Fruit fly (Drosophila melanogaster): ENCODE results near the gene Alp1.

The Alp1 gene

DNA sequence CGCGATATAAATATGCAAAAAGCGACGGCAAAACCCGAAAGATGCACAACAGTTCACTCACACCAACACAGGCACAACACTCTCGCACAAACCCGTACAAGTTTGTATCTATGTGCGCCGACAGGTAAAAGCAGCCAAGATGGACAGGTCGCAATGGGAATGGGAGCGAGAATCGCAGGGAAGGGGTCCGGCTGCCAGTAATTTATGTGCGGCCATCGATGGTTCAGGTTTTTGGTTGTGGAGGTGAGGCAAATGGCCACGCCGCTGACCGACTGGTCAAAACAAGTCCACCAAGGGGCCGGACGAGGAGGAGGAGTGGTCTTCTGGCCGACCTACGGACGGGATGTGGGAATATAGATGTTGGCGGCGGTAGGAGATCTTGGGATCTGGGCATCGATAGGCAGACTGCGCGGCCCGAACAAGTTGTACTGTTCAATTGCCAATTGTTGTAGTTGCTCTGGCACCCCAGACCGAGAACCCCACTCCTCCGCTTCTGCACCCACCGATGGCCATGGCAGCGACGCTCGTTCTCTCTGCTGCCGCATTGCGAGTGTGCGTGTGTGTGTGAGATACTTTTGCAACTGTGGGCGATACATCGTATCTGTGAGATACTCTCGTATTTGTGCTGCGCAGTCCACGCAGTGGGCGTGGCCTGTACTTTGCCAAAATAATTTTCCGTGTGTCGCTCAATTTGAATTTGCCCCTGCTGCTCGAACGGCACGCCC, 15.7 kb upstream of the Alp1 start (continued):
- 0 out of 4 replicates have a peak, but pooled peaks have one; percentile 18 for TF ChIP-seq Dll (GFP tag; IDR thresholded peaks at IDR 0.05; ENCODE audit: partially characterized antibody)
- TF ChIP-seq CG13296 (GFP tag; optimal IDR thresholded peaks at IDR 0.05) = no peak
- TF ChIP-seq amos (GFP tag; IDR thresholded peaks at IDR 0.05; ENCODE audit: partially characterized antibody) = 0 out of 2 replicates have a peak, but pooled peaks have one; percentile 13
- TF ChIP-seq cg (GFP tag; optimal IDR thresholded peaks at IDR 0.05) = peak; percentile 83
- peak; percentile 93 for TF ChIP-seq Nf-YB (GFP tag; optimal IDR thresholded peaks at IDR 0.05)
- TF ChIP-seq CG18764 (GFP tag; optimal IDR thresholded peaks at IDR 0.05) = no peak
- TF ChIP-seq CG10462 (GFP tag; optimal IDR thresholded peaks at IDR 0.05) = no peak
- peak; percentile 19 to 23 for TF ChIP-seq Trl (optimal IDR thresholded peaks at IDR 0.05)
- TF ChIP-seq Trl (GFP tag; optimal IDR thresholded peaks at IDR 0.05) = no peak
- no peak for TF ChIP-seq Spps (tag; optimal IDR thresholded peaks at IDR 0.05)
- peak; percentile 3 for TF ChIP-seq Deaf1 (tag; optimal IDR thresholded peaks at IDR 0.05)
- no peak for TF ChIP-seq jumu (GFP tag; optimal IDR thresholded peaks at IDR 0.05)
- no peak for TF ChIP-seq CG10366 (GFP tag; IDR thresholded peaks at IDR 0.05)
- TF ChIP-seq Lpt (GFP tag; optimal IDR thresholded peaks at IDR 0.05) = no peak
- TF ChIP-seq pan (optimal IDR thresholded peaks at IDR 0.05) = no peak
- TF ChIP-seq pan (GFP tag; optimal IDR thresholded peaks at IDR 0.05 in 1 of 2, IDR thresholded peaks at IDR 0.05 in 1 of 2) = no peak
- no peak for TF ChIP-seq Gsc (GFP tag; IDR thresholded peaks at IDR 0.05)
- TF ChIP-seq crol (GFP tag; IDR thresholded peaks at IDR 0.05) = peak; percentile 65
- peak; percentile 49 for TF ChIP-seq D (optimal IDR thresholded peaks at IDR 0.05)
- TF ChIP-seq D (GFP tag; optimal IDR thresholded peaks at IDR 0.05) = no peak
- TF ChIP-seq Adf1 (GFP tag; IDR thresholded peaks at IDR 0.05) = peak; percentile 89
- TF ChIP-seq grau (tag; optimal IDR thresholded peaks at IDR 0.05) = no peak
- no peak for TF ChIP-seq CG2875 (GFP tag; optimal IDR thresholded peaks at IDR 0.05)
- TF ChIP-seq CG10274 (GFP tag; optimal IDR thresholded peaks at IDR 0.05) = no peak
- no peak for TF ChIP-seq Dip3 (GFP tag; optimal IDR thresholded peaks at IDR 0.05)
- no peak for TF ChIP-seq MTF-1 (GFP tag; optimal IDR thresholded peaks at IDR 0.05; ENCODE audit: borderline replicate concordance)
- peak; percentile 26 for TF ChIP-seq CG12769 (tag; optimal IDR thresholded peaks at IDR 0.05)
- 0 out of 2 replicates have a peak, but pooled peaks have one; percentile 18 for TF ChIP-seq Bgb (GFP tag; IDR thresholded peaks at IDR 0.05; ENCODE audit: partially characterized antibody)
- no peak for TF ChIP-seq ken (GFP tag; IDR thresholded peaks at IDR 0.05)
- no peak for TF ChIP-seq nom (GFP tag; optimal IDR thresholded peaks at IDR 0.05)
- no peak for TF ChIP-seq sima (GFP tag; optimal IDR thresholded peaks at IDR 0.05)
- 0 out of 3 replicates have a peak, but pooled peaks have one; percentile 7 for TF ChIP-seq CG2199 (GFP tag; IDR thresholded peaks at IDR 0.05)

dm6 chr3L:21458736-21459135, 14.1 kb upstream of the Alp1 start:
- TF ChIP-seq CG30403 (GFP tag; optimal IDR thresholded peaks at IDR 0.05) (no peak), insv (GFP tag; optimal IDR thresholded peaks at IDR 0.05) (no peak), CG32767 (GFP tag; IDR thresholded peaks at IDR 0.05) (no peak), CG4282 (GFP tag; optimal IDR thresholded peaks at IDR 0.05) (no peak), CG10267 (tag; optimal IDR thresholded peaks at IDR 0.05) (no peak), Sox102F (GFP tag; optimal IDR thresholded peaks at IDR 0.05) (no peak), lbe (GFP tag; optimal IDR thresholded peaks at IDR 0.05) (no peak), tll (GFP tag; optimal IDR thresholded peaks at IDR 0.05) (peak in 1 of 2 experiments; percentile 19), Bgb (GFP tag; IDR thresholded peaks at IDR 0.05; ENCODE audit: partially characterized antibody) (no peak), Tbp (GFP tag; optimal IDR thresholded peaks at IDR 0.05) (no peak), ttk (GFP tag; IDR thresholded peaks at IDR 0.05) (no peak), CG16863 (GFP tag; optimal IDR thresholded peaks at IDR 0.05) (no peak), CG16815 (GFP tag; optimal IDR thresholded peaks at IDR 0.05) (no peak), seq (GFP tag; IDR thresholded peaks at IDR 0.05) (peak; percentile 93), CG1832 (GFP tag; optimal IDR thresholded peaks at IDR 0.05) (peak; percentile 59), Hmr (GFP tag; optimal IDR thresholded peaks at IDR 0.05) (no peak), Bteb2 (GFP tag; optimal IDR thresholded peaks at IDR 0.05) (no peak), h (optimal IDR thresholded peaks at IDR 0.05) (no peak), unc-4 (GFP tag; IDR thresholded peaks at IDR 0.05; ENCODE audit: partially characterized antibody) (no peak), CG5953 (GFP tag; IDR thresholded peaks at IDR 0.05) (no peak), CG2199 (GFP tag; IDR thresholded peaks at IDR 0.05) (no peak), Ssrp (tag; optimal IDR thresholded peaks at IDR 0.05) (no peak)

Measured in whole organism, embryonic.